Worm (Caenorhabditis elegans) whole organism, early embryonic: ENCODE results near the gene itm-2.

ENCODE experiments used
- B0310.2 ChIP-seq: sonication (generic microtip); optimal IDR thresholded peaks from 2 replicates; lab custom pipeline; 2016; ENCODE audit warnings: mild to moderate bottlenecking, missing genetic modification characterization, missing compliant biosample characterization
- aly-1 ChIP-seq: sonication (generic microtip); optimal IDR thresholded peaks from 2 replicates; lab custom pipeline; 2016; ENCODE audit warnings: missing genetic modification characterization, missing compliant biosample characterization
- ama-1 ChIP-seq: fragments of 150-350 bp; optimal IDR thresholded peaks from 2 replicates; lab custom pipeline; 2014
- ceh-36 ChIP-seq: sonication (generic microtip); optimal IDR thresholded peaks from 2 replicates; lab custom pipeline; 2016; ENCODE audit warnings: missing genetic modification characterization, inconsistent platforms, missing compliant biosample characterization
- ets-7 ChIP-seq: sonication (generic microtip); optimal IDR thresholded peaks from 2 replicates; lab custom pipeline; 2016; ENCODE audit warnings: missing genotype, missing genetic modification characterization, missing compliant biosample characterization
- hmbx-1 ChIP-seq: sonication (generic microtip); optimal IDR thresholded peaks from 2 replicates; lab custom pipeline; 2016; ENCODE audit warnings: mild to moderate bottlenecking, missing genetic modification characterization, missing compliant biosample characterization
- hmg-4 ChIP-seq: fragments of 200-800 bp; sonication (Bioruptor generic); optimal IDR thresholded peaks from 2 replicates; lab custom pipeline; 2018; ENCODE audit warnings: mild to moderate bottlenecking, missing genetic modification characterization, missing compliant biosample characterization
- hnd-1 ChIP-seq: sonication (generic microtip); optimal IDR thresholded peaks from 2 replicates; lab custom pipeline; 2016; ENCODE audit warnings: missing genetic modification characterization, missing compliant biosample characterization
- pes-1 ChIP-seq: fragments of 200-800 bp; sonication (Bioruptor generic); IDR thresholded peaks from 2 replicates; pipeline ENCODE4 v1.3.6; 2022; ENCODE audit warnings: missing genetic modification reagents, missing genetic modification characterization, missing compliant biosample characterization
- scrt-1 ChIP-seq: fragments of 200-800 bp; sonication (Bioruptor generic); IDR thresholded peaks from 2 replicates; pipeline ENCODE4 v1.3.6; 2022; ENCODE audit warnings: missing genetic modification characterization, missing compliant biosample characterization
- tbx-11 ChIP-seq: fragments of 200-800 bp; sonication (Bioruptor generic); IDR thresholded peaks from 2 replicates; pipeline ENCODE4 v1.3.6; 2022; ENCODE audit warnings: missing genetic modification characterization, missing compliant biosample characterization

- TF ChIP-seq hnd-1 (tag; lab: Kevin White, UChicago) (no peak), ets-7 (tag; lab: Kevin White, UChicago) (no peak), ama-1 (no peak), B0310.2 (tag; lab: Kevin White, UChicago) (no peak), pes-1 (GFP tag; lab: Robert Waterston, UW) (no peak), ceh-36 (tag; lab: Kevin White, UChicago) (no peak), tbx-11 (GFP tag; lab: Robert Waterston, UW) (no peak), scrt-1 (no peak), hmg-4 (GFP tag; lab: Kevin White, UChicago) (no peak), hmbx-1 (tag; lab: Kevin White, UChicago) (no peak), aly-1 (tag; lab: Kevin White, UChicago) (no peak)
Observed at ce11 chrX:5458750-5459149, 13.8 kb downstream of the itm-2 start.
